Fruit fly (Drosophila melanogaster) whole organism, embryonic: ENCODE measurements around the gene CG14104.

Source experiments
- Bdp1 ChIP-seq: fragments of 200-800 bp; sonication (Bioruptor generic); optimal IDR thresholded peaks from 3 replicates; lab custom pipeline; 2016; ENCODE audit warnings: missing biosample characterization, missing genetic modification characterization
- BtbVII ChIP-seq: fragments of 200-800 bp; sonication (Bioruptor generic); optimal IDR thresholded peaks from 3 replicates; lab custom pipeline; 2017; ENCODE audit warnings: missing biosample characterization, mild to moderate bottlenecking, missing genetic modification characterization
- CG1024 ChIP-seq: fragments of 200-800 bp; sonication (Bioruptor generic); IDR thresholded peaks from 2 replicates; pipeline ENCODE4 v1.3.6; 2022; ENCODE audit warnings: missing biosample characterization, missing genetic modification characterization
- CG11398 ChIP-seq: fragments of 200-800 bp; sonication (Bioruptor generic); optimal IDR thresholded peaks from 2 replicates; lab custom pipeline; 2016; ENCODE audit warnings: missing biosample characterization, missing genetic modification characterization
- CG11504 ChIP-seq: fragments of 200-800 bp; sonication (Bioruptor generic); optimal IDR thresholded peaks from 3 replicates; lab custom pipeline; 2019; ENCODE audit warnings: missing biosample characterization, mild to moderate bottlenecking, missing genetic modification characterization, moderate library complexity
- CG12299 ChIP-seq: fragments of 200-800 bp; sonication (Bioruptor generic); optimal IDR thresholded peaks from 2 replicates; lab custom pipeline; 2018; ENCODE audit warnings: missing biosample characterization, mild to moderate bottlenecking, missing genetic modification characterization
- CG12942 ChIP-seq: fragments of 200-800 bp; sonication (Bioruptor generic); optimal IDR thresholded peaks from 3 replicates; lab custom pipeline; 2016; ENCODE audit warnings: missing biosample characterization, missing genetic modification characterization
- CG13894 ChIP-seq: fragments of 200-800 bp; sonication (Bioruptor generic); optimal IDR thresholded peaks from 3 replicates; lab custom pipeline; 2018; ENCODE audit warnings: missing biosample characterization, mild to moderate bottlenecking, missing genetic modification characterization, moderate library complexity
- CG15073 ChIP-seq: fragments of 200-800 bp; sonication (Bioruptor generic); optimal IDR thresholded peaks from 2 replicates; lab custom pipeline; 2016; ENCODE audit warnings: missing biosample characterization, missing genetic modification characterization
- CG15479 ChIP-seq: fragments of 200-800 bp; sonication (Bioruptor generic); optimal IDR thresholded peaks from 3 replicates; lab custom pipeline; 2019; ENCODE audit warnings: missing biosample characterization, mild to moderate bottlenecking, missing genetic modification characterization, moderate library complexity
- CG15601 ChIP-seq: fragments of 200-800 bp; sonication (Bioruptor generic); optimal IDR thresholded peaks from 3 replicates; lab custom pipeline; 2019; ENCODE audit warnings: missing biosample characterization, mild to moderate bottlenecking, missing genetic modification characterization, moderate library complexity
- CG16779 ChIP-seq: fragments of 200-800 bp; sonication (Bioruptor generic); IDR thresholded peaks from 2 replicates; pipeline ENCODE4 v1.3.6; 2022; ENCODE audit warnings: missing biosample characterization, missing genetic modification characterization
- CG17186 ChIP-seq: fragments of 200-800 bp; sonication (Bioruptor generic); optimal IDR thresholded peaks from 3 replicates; lab custom pipeline; 2017; ENCODE audit warnings: missing biosample characterization, missing genetic modification reagents, missing genetic modification characterization
- CG17359 ChIP-seq: fragments of 200-800 bp; sonication (Bioruptor generic); optimal IDR thresholded peaks from 3 replicates; lab custom pipeline; 2018; ENCODE audit warnings: missing biosample characterization, mild to moderate bottlenecking, missing genetic modification characterization, moderate library complexity
- CG2712 ChIP-seq: fragments of 200-800 bp; optimal IDR thresholded peaks from 3 replicates; lab custom pipeline; 2019; ENCODE audit warnings: missing biosample characterization, mild to moderate bottlenecking, missing genetic modification characterization, moderate library complexity
- CG2875 ChIP-seq: fragments of 200-800 bp; sonication (Bioruptor generic); optimal IDR thresholded peaks from 2 replicates; lab custom pipeline; 2017; ENCODE audit warnings: missing biosample characterization, mild to moderate bottlenecking, missing genetic modification characterization, missing genetic modification reagents
- CG34422 ChIP-seq: fragments of 200-800 bp; sonication (Bioruptor generic); IDR thresholded peaks from 3 replicates; pipeline ENCODE4 v1.3.6; 2022; ENCODE audit warnings: missing biosample characterization, missing genetic modification characterization
- CG4854 ChIP-seq: fragments of 200-800 bp; sonication (Bioruptor generic); optimal IDR thresholded peaks from 2 replicates; lab custom pipeline; 2016; ENCODE audit warnings: missing biosample characterization, missing genetic modification characterization, inconsistent platforms
- CG8765 ChIP-seq: fragments of 200-800 bp; sonication (Bioruptor generic); IDR thresholded peaks from 2 replicates; pipeline ENCODE4 v1.3.6; 2022; ENCODE audit warnings: missing biosample characterization, missing genetic modification characterization
- Chrac-16 ChIP-seq: fragments of 200-800 bp; sonication (Bioruptor generic); optimal IDR thresholded peaks from 3 replicates; lab custom pipeline; 2016; ENCODE audit warnings: missing biosample characterization, missing genetic modification characterization
- CoRest ChIP-seq: fragments of 200-800 bp; sonication (Bioruptor generic); optimal IDR thresholded peaks from 3 replicates; lab custom pipeline; 2018; ENCODE audit warnings: missing biosample characterization, mild to moderate bottlenecking, missing genetic modification characterization, moderate library complexity
- Doc3 ChIP-seq: fragments of 200-800 bp; sonication (Bioruptor generic); IDR thresholded peaks from 3 replicates; pipeline ENCODE4 v1.3.6; 2022; ENCODE audit warnings: missing biosample characterization, missing genetic modification characterization; ENCODE audit not compliant: partially characterized antibody
- Drgx ChIP-seq: fragments of 200-800 bp; sonication (Bioruptor generic); IDR thresholded peaks from 2 replicates; pipeline ENCODE4 v1.3.6; 2022; ENCODE audit warnings: missing biosample characterization, missing genetic modification characterization
- Meics ChIP-seq: fragments of 200-800 bp; sonication (Bioruptor generic); optimal IDR thresholded peaks from 2 replicates; lab custom pipeline; 2017; ENCODE audit warnings: missing biosample characterization, mild to moderate bottlenecking, missing genetic modification characterization
- Mes4 ChIP-seq: fragments of 200-800 bp; sonication (Bioruptor generic); optimal IDR thresholded peaks from 2 replicates; lab custom pipeline; 2016; ENCODE audit warnings: missing biosample characterization, missing genetic modification characterization
- Sry-δ ChIP-seq: fragments of 200-800 bp; sonication (Bioruptor generic); optimal IDR thresholded peaks from 2 replicates; lab custom pipeline; 2016; ENCODE audit warnings: missing biosample characterization, missing genetic modification characterization
- Trl ChIP-seq, 3 experiments: fragments of >200 bp in 2 of 3; fragments of 200-800 bp in 1 of 3; sonication (Bioruptor generic) in 1 of 3; optimal IDR thresholded peaks; 2 replicates in 1 of 3; 3 replicates in 2 of 3; lab custom pipeline; 2016 to 2017; ENCODE audit warnings: missing biosample characterization in 1 of 3, missing genetic modification characterization in 1 of 3
- ab ChIP-seq: fragments of 200-800 bp; sonication (Bioruptor generic); optimal IDR thresholded peaks from 2 replicates; lab custom pipeline; 2016; ENCODE audit warnings: missing biosample characterization, missing genetic modification characterization
- az2 ChIP-seq: fragments of 200-800 bp; sonication (Bioruptor generic); optimal IDR thresholded peaks from 3 replicates; lab custom pipeline; 2016; ENCODE audit warnings: missing biosample characterization, missing genetic modification characterization
- bsh ChIP-seq, 2 experiments: fragments of 200-800 bp; sonication (Bioruptor generic); optimal IDR thresholded peaks; 2 replicates each; lab custom pipeline; 2017 to 2018; ENCODE audit warnings: mild to moderate bottlenecking in 2 of 2, missing biosample characterization in 2 of 2, missing genetic modification characterization in 2 of 2, moderate library complexity in 1 of 2
- cad ChIP-seq: fragments of >200 bp; optimal IDR thresholded peaks from 2 replicates; lab custom pipeline; 2017; ENCODE audit warnings: missing biosample characterization, missing genetic modification characterization
- chinmo ChIP-seq: fragments of 200-800 bp; sonication (Bioruptor generic); IDR thresholded peaks from 4 replicates; pipeline ENCODE4 v1.3.6; 2022; ENCODE audit warnings: missing biosample characterization, missing genetic modification characterization; ENCODE audit not compliant: partially characterized antibody
- chm ChIP-seq: fragments of 200-800 bp; sonication (Bioruptor generic); IDR thresholded peaks from 2 replicates; pipeline ENCODE4 v1.3.6; 2022; ENCODE audit warnings: missing biosample characterization, missing genetic modification characterization
- chn ChIP-seq: fragments of 200-800 bp; sonication (Bioruptor generic); optimal IDR thresholded peaks from 2 replicates; lab custom pipeline; 2016; ENCODE audit warnings: missing biosample characterization, missing genetic modification characterization
- dpn ChIP-seq, 2 experiments: fragments of 200-800 bp; sonication (Bioruptor generic); optimal IDR thresholded peaks; 3 replicates each; lab custom pipeline; 2016; ENCODE audit warnings: missing biosample characterization in 2 of 2, missing genetic modification characterization in 2 of 2
- gro ChIP-seq: fragments of 200-800 bp; sonication (Bioruptor generic); optimal IDR thresholded peaks from 2 replicates; lab custom pipeline; 2016; ENCODE audit warnings: missing biosample characterization, missing genetic modification characterization
- kay ChIP-seq: fragments of 200-800 bp; sonication (Bioruptor generic); optimal IDR thresholded peaks from 2 replicates; lab custom pipeline; 2016; ENCODE audit warnings: missing biosample characterization, missing genetic modification characterization
- mld ChIP-seq: fragments of 200-800 bp; sonication (Bioruptor generic); IDR thresholded peaks from 3 replicates; pipeline ENCODE4 v1.3.6; 2022; ENCODE audit warnings: missing biosample characterization, missing genetic modification characterization; ENCODE audit not compliant: partially characterized antibody
- nom ChIP-seq: fragments of 200-800 bp; sonication (Bioruptor generic); optimal IDR thresholded peaks from 2 replicates; lab custom pipeline; 2017; ENCODE audit warnings: missing biosample characterization, missing genetic modification characterization, mild to moderate bottlenecking, moderate library complexity, missing genetic modification reagents
- pita ChIP-seq: fragments of 200-800 bp; sonication (Bioruptor generic); optimal IDR thresholded peaks from 2 replicates; lab custom pipeline; 2017; ENCODE audit warnings: missing biosample characterization, mild to moderate bottlenecking, missing genetic modification characterization
- row ChIP-seq: fragments of 200-800 bp; sonication (Bioruptor generic); IDR thresholded peaks from 3 replicates; pipeline ENCODE4 v1.3.6; 2022; ENCODE audit warnings: missing biosample characterization, missing genetic modification characterization
- run ChIP-seq: fragments of 200-800 bp; sonication (Bioruptor generic); optimal IDR thresholded peaks from 3 replicates; lab custom pipeline; 2018; ENCODE audit warnings: missing biosample characterization, mild to moderate bottlenecking, missing genetic modification characterization
- seq ChIP-seq: fragments of 200-800 bp; sonication (Bioruptor generic); IDR thresholded peaks from 2 replicates; pipeline ENCODE4 v1.3.6; 2022; ENCODE audit warnings: missing biosample characterization, missing genetic modification characterization
- sim ChIP-seq: fragments of 200-800 bp; sonication (Bioruptor generic); IDR thresholded peaks from 2 replicates; pipeline ENCODE4 v1.3.6; 2022; ENCODE audit warnings: missing biosample characterization, missing genetic modification characterization
- sug ChIP-seq: fragments of 200-800 bp; optimal IDR thresholded peaks from 2 replicates; lab custom pipeline; 2019; ENCODE audit warnings: missing biosample characterization, mild to moderate bottlenecking, missing genetic modification characterization, moderate library complexity
- usp ChIP-seq: fragments of >200 bp; optimal IDR thresholded peaks from 2 replicates; lab custom pipeline; 2017; ENCODE audit warnings: missing biosample characterization, missing genetic modification characterization
- wek ChIP-seq: fragments of 200-800 bp; sonication (Bioruptor generic); optimal IDR thresholded peaks from 3 replicates; lab custom pipeline; 2018; ENCODE audit warnings: missing biosample characterization, mild to moderate bottlenecking, missing genetic modification characterization, moderate library complexity

Gene CG14104

DNA sequence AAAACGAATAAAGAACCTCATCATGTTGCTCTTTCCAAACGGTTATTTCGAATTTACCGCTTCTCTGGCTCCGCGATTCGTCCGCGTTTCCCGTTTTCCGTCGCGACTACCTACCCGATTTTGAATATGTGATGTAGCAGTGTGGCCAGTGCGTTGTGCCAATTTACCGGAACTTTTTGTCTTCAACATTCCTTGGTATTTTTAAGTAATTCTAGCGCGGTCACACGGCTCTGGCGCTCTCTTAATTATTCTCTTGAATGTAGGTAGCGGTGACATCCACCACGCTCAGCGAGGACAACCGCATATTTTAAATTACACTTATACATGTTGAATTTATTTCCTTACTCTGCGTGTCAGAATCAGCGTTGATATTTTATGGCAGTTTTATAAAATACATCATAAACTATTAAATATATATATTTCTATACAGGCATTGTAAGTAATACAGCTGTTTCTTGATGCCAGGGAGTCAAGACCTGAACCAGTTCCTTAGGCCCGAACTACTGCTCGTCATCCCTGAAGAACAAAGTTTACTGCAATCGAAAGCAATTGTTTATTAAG lies 13.5 kb downstream of the CG14104 start, which contains the start of the genes CG42637, Gyc76C and SREBP (continued):
- TF ChIP-seq CG1024 (no peak), ab (no peak), dpn (GFP tag; optimal IDR thresholded peaks at IDR 0.05; lab: Kevin White, UChicago) (no peak), Drgx (GFP tag; lab: Robert Waterston, UW) (peak; percentile 9; the same call in 1 of the 2 replicates), Bdp1 (GFP tag; lab: Kevin White, UChicago) (peak; percentile 1), row (GFP tag; lab: Robert Waterston, UW) (peak; percentile 43; the same call in 2 of the 3 replicates), CG15601 (peak; percentile 57), CG12299 (tag; lab: Kevin White, UChicago) (no peak), gro (GFP tag; lab: Kevin White, UChicago) (peak; percentile 19), CG2712 (tag; lab: Kevin White, UChicago) (peak; percentile 49), usp (GFP tag; lab: Kevin White, UChicago) (no peak), chinmo (GFP tag; lab: Robert Waterston, UW) (peak; percentile 59; the same call in 2 of the 4 replicates), CG11504 (tag; lab: Kevin White, UChicago) (peak; percentile 35), sug (tag; lab: Kevin White, UChicago) (peak; percentile 34), CG13894 (peak; percentile 64)

dm6 chr3L:19792717-19793437 lies 14.1 kb downstream of the CG14104 start:
- TF ChIP-seq pita (no peak), CG15479 (GFP tag; lab: Kevin White, UChicago) (peak; percentile 12), CG15073 (GFP tag; lab: Kevin White, UChicago) (no peak), CG12942 (GFP tag; lab: Kevin White, UChicago) (no peak), chm (GFP tag; lab: Robert Waterston, UW) (no peak), Chrac-16 (no peak), chn (no peak), CG34422 (GFP tag; lab: Robert Waterston, UW) (no peak), seq (GFP tag; lab: Robert Waterston, UW) (no peak), bsh (GFP tag; optimal IDR thresholded peaks at IDR 0.05; lab: Kevin White, UChicago) (peak in 1 of 2 experiments; percentile 61), CG17359 (no peak), mld (GFP tag; lab: Robert Waterston, UW) (no peak), dpn (GFP tag; optimal IDR thresholded peaks at IDR 0.05; lab: Kevin White, UChicago) (no peak), CG8765 (no peak), CG15601 (no peak), kay (no peak), cad (GFP tag; lab: Kevin White, UChicago) (no peak), CoRest (tag; lab: Kevin White, UChicago) (no peak), Doc3 (GFP tag; lab: Robert Waterston, UW) (no peak), nom (GFP tag; lab: Kevin White, UChicago) (peak; percentile 67), CG2875 (GFP tag; lab: Kevin White, UChicago) (no peak), Sry-δ (GFP tag; lab: Kevin White, UChicago) (no peak), Trl (optimal IDR thresholded peaks at IDR 0.05; lab: Kevin White, UChicago) (peak in 1 of 2 experiments; percentile 15), Trl (GFP tag; optimal IDR thresholded peaks at IDR 0.05; lab: Kevin White, UChicago) (no peak), wek (no peak), CG17186 (no peak), az2 (GFP tag; lab: Kevin White, UChicago) (no peak), BtbVII (GFP tag; lab: Kevin White, UChicago) (no peak), CG4854 (GFP tag; lab: Kevin White, UChicago) (no peak), run (tag; lab: Kevin White, UChicago) (no peak), sim (GFP tag; lab: Robert Waterston, UW) (no peak), Mes4 (GFP tag; lab: Kevin White, UChicago) (no peak), Meics (GFP tag; lab: Kevin White, UChicago) (no peak), CG16779 (no peak), CG11398 (GFP tag; lab: Kevin White, UChicago) (no peak)
